Fruit fly (Drosophila melanogaster) whole organism, wandering third instar larva: ENCODE results near the gene AstA.

Source experiments
- CG32264 ChIP-seq: fragments of 200-800 bp; sonication (Bioruptor generic); optimal IDR thresholded peaks from 2 replicates; lab custom pipeline; 2016; ENCODE audit warnings: missing biosample characterization, missing genetic modification characterization
- CG9705 ChIP-seq: fragments of 200-800 bp; sonication (Bioruptor generic); optimal IDR thresholded peaks from 2 replicates; lab custom pipeline; 2018; ENCODE audit warnings: missing biosample characterization, mild to moderate bottlenecking, missing genetic modification characterization
- Dif ChIP-seq: fragments of 200-275, 200-300 bp; sonication (Bioruptor generic); optimal IDR thresholded peaks from 2 replicates; lab custom pipeline; 2018; ENCODE audit warnings: missing biosample characterization, missing genetic modification characterization; ENCODE audit not compliant: partially characterized antibody
- HLH106 ChIP-seq: fragments of 200-800 bp; optimal IDR thresholded peaks from 3 replicates; lab custom pipeline; 2019; ENCODE audit warnings: missing biosample characterization, mild to moderate bottlenecking, missing genetic modification characterization, moderate library complexity
- Hnf4 ChIP-seq: fragments of 200-800 bp; sonication (Bioruptor generic); optimal IDR thresholded peaks from 2 replicates; lab custom pipeline; 2016; ENCODE audit warnings: missing biosample characterization, mild to moderate bottlenecking, missing genetic modification characterization
- Hr78 ChIP-seq: fragments of >200 bp; optimal IDR thresholded peaks from 2 replicates; lab custom pipeline; 2017; ENCODE audit warnings: missing biosample characterization, missing genetic modification characterization
- Hr83 ChIP-seq: fragments of 200-300 bp; sonication (Bioruptor generic); optimal IDR thresholded peaks from 2 replicates; lab custom pipeline; 2016; ENCODE audit warnings: missing biosample characterization, mild to moderate bottlenecking, missing genetic modification characterization, moderate library complexity; ENCODE audit not compliant: poor library complexity, severe bottlenecking
- Jra ChIP-seq: sonication (Bioruptor generic); optimal IDR thresholded peaks from 2 replicates; lab custom pipeline; 2016; ENCODE audit warnings: missing biosample characterization, missing genetic modification characterization
- Myc ChIP-seq: fragments of >200 bp; optimal IDR thresholded peaks from 2 replicates; lab custom pipeline; 2017
- OdsH ChIP-seq: fragments of 200-800 bp; sonication (Bioruptor generic); optimal IDR thresholded peaks from 2 replicates; lab custom pipeline; 2016; ENCODE audit warnings: missing biosample characterization, mild to moderate bottlenecking, missing genetic modification characterization
- Sp1 ChIP-seq: fragments of 200-800 bp; sonication (Bioruptor generic); optimal IDR thresholded peaks from 3 replicates; lab custom pipeline; 2019; ENCODE audit warnings: missing biosample characterization, mild to moderate bottlenecking, missing genetic modification characterization, moderate library complexity
- Vsx2 ChIP-seq: fragments of 200-300, 225-300 bp; sonication (Bioruptor generic); optimal IDR thresholded peaks from 2 replicates; lab custom pipeline; 2018; ENCODE audit warnings: missing biosample characterization, missing genetic modification characterization; ENCODE audit not compliant: partially characterized antibody
- br ChIP-seq: fragments of 200-800 bp; sonication (Bioruptor generic); optimal IDR thresholded peaks from 2 replicates; lab custom pipeline; 2016; ENCODE audit warnings: missing biosample characterization, missing genetic modification characterization
- brk ChIP-seq: fragments of 200-800 bp; sonication (Bioruptor generic); optimal IDR thresholded peaks from 2 replicates; lab custom pipeline; 2016; ENCODE audit warnings: missing biosample characterization, mild to moderate bottlenecking, missing genetic modification characterization
- dl ChIP-seq, 2 experiments: fragments of 175-275, 200-275 bp in 1 of 2; fragments of 200-275 bp in 1 of 2; sonication (Bioruptor generic); optimal IDR thresholded peaks; lab custom pipeline; 2018; ENCODE audit warnings: mild to moderate bottlenecking in 2 of 2, missing biosample characterization in 2 of 2, missing genetic modification characterization in 2 of 2, moderate library complexity in 2 of 2; ENCODE audit not compliant: partially characterized antibody in 2 of 2, insufficient read depth in 1 of 2
- dmrt93B ChIP-seq: fragments of 200-800 bp; sonication (Bioruptor generic); optimal IDR thresholded peaks from 2 replicates; lab custom pipeline; 2018; ENCODE audit warnings: missing biosample characterization, mild to moderate bottlenecking, missing genetic modification characterization
- dsf ChIP-seq: sonication (Bioruptor generic); optimal IDR thresholded peaks from 2 replicates; lab custom pipeline; 2016; ENCODE audit warnings: missing biosample characterization, missing genetic modification characterization, borderline replicate concordance
- ey ChIP-seq: fragments of 200-800 bp; sonication (Bioruptor generic); optimal IDR thresholded peaks from 2 replicates; lab custom pipeline; 2016; ENCODE audit warnings: missing biosample characterization, missing genetic modification characterization
- foxo ChIP-seq, 2 experiments: fragments of 200-800 bp; sonication (Bioruptor generic); optimal IDR thresholded peaks; 2 replicates in 1 of 2; 3 replicates in 1 of 2; lab custom pipeline; 2016 to 2017; ENCODE audit warnings: missing biosample characterization in 2 of 2, missing genetic modification characterization in 2 of 2
- fru ChIP-seq: fragments of 200-800 bp; sonication (Bioruptor generic); optimal IDR thresholded peaks from 3 replicates; lab custom pipeline; 2016; ENCODE audit warnings: missing biosample characterization, mild to moderate bottlenecking, missing genetic modification characterization
- h ChIP-seq: fragments of 200-800 bp; sonication (Bioruptor generic); optimal IDR thresholded peaks from 3 replicates; lab custom pipeline; 2016; ENCODE audit warnings: missing biosample characterization, mild to moderate bottlenecking, missing genetic modification characterization
- jim ChIP-seq: fragments of 175-275, 200-325 bp; sonication (Bioruptor generic); optimal IDR thresholded peaks from 2 replicates; lab custom pipeline; 2016; ENCODE audit warnings: missing biosample characterization, mild to moderate bottlenecking, missing genetic modification characterization
- lola ChIP-seq: fragments of >200 bp; optimal IDR thresholded peaks from 2 replicates; lab custom pipeline; 2017; ENCODE audit warnings: missing biosample characterization, missing genetic modification characterization
- psq ChIP-seq: fragments of 200-800 bp; sonication (Bioruptor generic); optimal IDR thresholded peaks from 3 replicates; lab custom pipeline; 2017; ENCODE audit warnings: missing biosample characterization, mild to moderate bottlenecking, missing genetic modification characterization, moderate library complexity
- rgr ChIP-seq: fragments of 200-800 bp; sonication (Bioruptor generic); optimal IDR thresholded peaks from 3 replicates; lab custom pipeline; 2016; ENCODE audit warnings: missing biosample characterization, mild to moderate bottlenecking, missing genetic modification characterization
- sv ChIP-seq: fragments of 200-800 bp; sonication (Bioruptor generic); optimal IDR thresholded peaks from 3 replicates; lab custom pipeline; 2016; ENCODE audit warnings: missing biosample characterization, missing genetic modification characterization
- usp ChIP-seq: fragments of >200 bp; optimal IDR thresholded peaks from 2 replicates; lab custom pipeline; 2017; ENCODE audit warnings: missing biosample characterization, missing genetic modification characterization
- woc ChIP-seq: sonication (Bioruptor generic); optimal IDR thresholded peaks from 2 replicates; lab custom pipeline; 2016; ENCODE audit warnings: missing biosample characterization, mild to moderate bottlenecking, missing genetic modification characterization

AstA gene

DNA sequence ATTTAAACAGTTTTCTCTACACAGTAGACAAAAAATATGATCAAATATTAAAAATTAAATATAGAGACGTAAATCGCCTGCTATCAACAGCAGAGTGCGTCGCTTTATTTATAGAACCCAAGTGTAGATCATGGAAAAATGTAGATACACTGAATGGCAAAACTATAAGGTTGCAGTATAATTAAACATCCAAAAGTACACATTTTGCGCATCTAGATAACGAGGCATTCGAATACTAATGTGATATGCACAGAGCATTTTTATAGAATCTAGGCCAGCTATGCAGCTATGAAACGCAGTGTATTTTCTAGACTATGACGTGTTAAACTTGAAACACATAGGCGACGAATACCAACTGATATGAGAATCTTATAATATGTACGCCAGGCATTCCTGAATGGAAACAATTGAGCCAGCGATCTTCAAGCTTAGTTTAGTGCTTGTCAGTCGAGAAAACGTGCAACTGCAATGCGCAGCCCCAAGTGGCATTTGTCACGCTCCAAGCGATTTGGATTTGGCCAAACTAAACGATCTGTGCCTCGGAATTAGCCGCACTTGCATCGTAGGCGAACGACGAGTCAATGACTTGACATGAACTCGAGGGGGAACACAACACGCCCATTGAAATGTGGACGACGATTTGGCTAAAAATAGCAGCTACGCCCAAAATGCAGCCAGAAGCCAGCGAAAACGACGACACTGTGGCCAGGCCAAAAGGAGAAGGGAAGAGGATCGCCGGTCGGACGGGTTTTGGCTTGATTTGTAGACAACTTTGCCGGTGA, 46.2 kb upstream of the AstA start (continued):
- peak; percentile 41 for TF ChIP-seq CG9705
- TF ChIP-seq ey = peak; percentile 96
- TF ChIP-seq, all 38 proteins: peak for 25

DNA sequence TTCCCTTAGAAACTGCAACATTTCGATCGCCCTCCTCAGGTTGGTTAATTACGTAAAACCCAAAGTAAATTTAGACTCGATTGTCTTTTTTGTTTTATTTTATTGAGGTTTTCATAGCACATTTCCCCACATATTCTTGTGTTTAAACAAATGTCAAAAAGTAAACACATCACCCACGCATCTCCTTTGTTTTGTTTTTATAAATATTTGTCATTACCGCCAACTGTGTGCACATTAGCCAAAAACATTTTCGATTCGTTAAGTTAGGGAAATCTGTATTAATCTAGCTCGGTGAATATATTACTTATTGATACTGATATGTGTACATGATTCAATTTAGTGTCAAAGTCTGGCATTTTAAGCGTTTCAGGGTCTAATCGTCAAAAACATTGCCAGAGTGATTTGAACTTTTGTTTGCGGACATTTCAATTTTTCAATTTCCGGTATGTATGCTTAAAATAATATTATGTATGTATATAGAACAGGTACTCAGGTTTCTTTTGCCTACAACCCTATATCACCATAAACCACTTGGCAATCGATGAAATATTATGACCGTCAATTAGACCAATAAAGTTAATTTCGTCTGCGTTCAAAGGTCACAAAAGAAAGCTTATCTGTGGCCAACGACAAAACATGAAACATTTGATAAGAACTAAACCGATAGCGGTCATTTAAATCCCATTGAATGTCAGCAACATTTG, 44.9 kb upstream of the AstA start:
- TF ChIP-seq Sp1 (GFP tag; lab: Kevin White, UChicago) (no peak), OdsH (peak; percentile 64), Hr83 (GFP tag; lab: Kevin White, UChicago) (peak; percentile 89), dl (GFP tag; optimal IDR thresholded peaks at IDR 0.05; lab: Kevin White, UChicago; ENCODE audit: insufficient read depth in 1 of 2, partially characterized antibody in 2 of 2) (no peak), dmrt93B (GFP tag; lab: Kevin White, UChicago) (no peak), sv (GFP tag; lab: Kevin White, UChicago) (peak; percentile 35), CG32264 (GFP tag; lab: Kevin White, UChicago) (peak; percentile 6), brk (GFP tag; lab: Kevin White, UChicago) (no peak), Dif (GFP tag; lab: Kevin White, UChicago) (no peak), foxo (GFP tag; optimal IDR thresholded peaks at IDR 0.05; lab: Kevin White, UChicago) (no peak), h (GFP tag; lab: Kevin White, UChicago) (peak; percentile 72), fru (no peak), rgr (GFP tag; lab: Kevin White, UChicago) (peak; percentile 79), br (peak; percentile 16)

DNA sequence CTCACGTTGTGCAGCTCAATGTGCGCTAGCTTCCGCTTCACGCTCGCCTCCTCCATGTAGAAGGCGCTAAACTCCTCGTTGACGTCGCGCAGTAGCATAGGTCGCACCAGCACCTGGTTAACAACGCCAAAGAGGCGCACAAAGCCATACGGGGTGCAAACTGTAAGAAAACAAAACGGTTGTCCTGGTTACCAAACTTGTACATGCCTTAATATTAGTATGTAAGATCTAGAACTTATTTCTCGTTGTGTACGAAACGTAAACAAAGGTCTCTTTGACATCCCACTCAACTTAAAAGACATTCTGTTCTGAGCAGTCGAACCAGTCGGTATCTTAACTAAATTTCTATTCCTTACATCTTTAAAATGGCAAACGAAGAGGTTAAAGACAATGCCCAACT, 42.5 kb upstream of the AstA start, which contains the start of gene CG6980:
Gene CG6980, plus strand, starts transcription at position 301 of the 400 bp plus-strand sequence.
- no peak for TF ChIP-seq Hnf4 (GFP tag; lab: Kevin White, UChicago)
- TF ChIP-seq dsf (GFP tag; lab: Kevin White, UChicago) = no peak
- TF ChIP-seq CG9705 = no peak
- TF ChIP-seq lola = no peak
- no peak for TF ChIP-seq Hr78
- no peak for TF ChIP-seq Jra (GFP tag; lab: Kevin White, UChicago)
- TF ChIP-seq Hr83 (GFP tag; lab: Kevin White, UChicago) = no peak

DNA sequence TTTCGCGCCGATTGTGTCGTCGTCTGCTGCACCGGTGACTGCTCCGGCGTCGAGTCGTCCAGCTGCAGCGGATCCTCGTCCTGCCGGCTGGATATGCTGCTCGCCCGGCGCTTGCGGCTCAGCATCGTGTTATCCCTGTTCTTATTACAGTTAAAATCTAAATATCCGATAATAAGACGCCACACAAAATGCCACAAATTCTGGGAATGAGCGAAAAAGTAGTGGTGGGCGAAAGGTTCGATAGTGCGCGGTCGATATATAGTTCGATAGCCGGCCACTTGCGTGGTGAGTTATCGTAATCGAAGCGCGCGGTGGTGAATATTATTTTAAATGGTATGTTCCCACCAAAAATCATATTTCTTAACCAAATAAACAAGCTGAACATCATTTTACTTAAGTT, 40.2 kb upstream of the AstA start, which contains the start of gene polybromo:
Gene polybromo, minus strand, starts transcription at position 212 of the 400 bp plus-strand sequence.
- TF ChIP-seq HLH106 (tag; lab: Kevin White, UChicago) (no peak), jim (GFP tag; lab: Kevin White, UChicago) (no peak), Hnf4 (GFP tag; lab: Kevin White, UChicago) (no peak), foxo (GFP tag; optimal IDR thresholded peaks at IDR 0.05; lab: Kevin White, UChicago) (no peak), usp (GFP tag; lab: Kevin White, UChicago) (no peak), Vsx2 (GFP tag; lab: Kevin White, UChicago) (no peak), Myc (peak; percentile 72), woc (GFP tag; lab: Kevin White, UChicago) (no peak)

DNA sequence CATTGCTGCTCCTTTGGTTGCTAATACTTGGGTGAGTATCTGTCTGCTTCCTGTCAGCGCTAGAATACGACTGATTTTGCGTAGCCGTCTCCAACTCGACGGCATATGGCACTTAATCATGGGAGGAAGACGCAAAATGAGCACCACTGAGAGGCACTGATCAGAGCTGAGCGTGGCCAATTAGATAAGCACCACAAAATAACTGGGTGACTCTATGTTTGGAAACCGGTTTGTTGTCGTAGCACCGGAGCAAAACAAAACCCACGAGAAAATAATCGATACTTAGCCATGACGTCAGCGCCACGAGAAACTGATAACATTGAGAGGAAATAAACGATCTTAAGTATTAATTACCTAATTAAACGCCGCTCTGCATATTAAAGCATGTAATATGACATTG, 34.6 kb upstream of the AstA start, which contains the start of gene Ude:
Gene Ude, minus strand, starts transcription at position 166 of the 400 bp plus-strand sequence.
- TF ChIP-seq dl (GFP tag; optimal IDR thresholded peaks at IDR 0.05; lab: Kevin White, UChicago; ENCODE audit: insufficient read depth in 1 of 2, partially characterized antibody in 2 of 2) (peak in 1 of 2 experiments; percentile 44), Myc (no peak), Vsx2 (GFP tag; lab: Kevin White, UChicago) (peak; percentile 59), psq (peak; percentile 11), usp (GFP tag; lab: Kevin White, UChicago) (no peak), Dif (GFP tag; lab: Kevin White, UChicago) (peak; percentile 65)
- TF ChIP-seq, all 38 proteins: peak for 4
